Fruit fly (Drosophila melanogaster): ENCODE data around the gene CG15721.

CG15721 gene

DNA sequence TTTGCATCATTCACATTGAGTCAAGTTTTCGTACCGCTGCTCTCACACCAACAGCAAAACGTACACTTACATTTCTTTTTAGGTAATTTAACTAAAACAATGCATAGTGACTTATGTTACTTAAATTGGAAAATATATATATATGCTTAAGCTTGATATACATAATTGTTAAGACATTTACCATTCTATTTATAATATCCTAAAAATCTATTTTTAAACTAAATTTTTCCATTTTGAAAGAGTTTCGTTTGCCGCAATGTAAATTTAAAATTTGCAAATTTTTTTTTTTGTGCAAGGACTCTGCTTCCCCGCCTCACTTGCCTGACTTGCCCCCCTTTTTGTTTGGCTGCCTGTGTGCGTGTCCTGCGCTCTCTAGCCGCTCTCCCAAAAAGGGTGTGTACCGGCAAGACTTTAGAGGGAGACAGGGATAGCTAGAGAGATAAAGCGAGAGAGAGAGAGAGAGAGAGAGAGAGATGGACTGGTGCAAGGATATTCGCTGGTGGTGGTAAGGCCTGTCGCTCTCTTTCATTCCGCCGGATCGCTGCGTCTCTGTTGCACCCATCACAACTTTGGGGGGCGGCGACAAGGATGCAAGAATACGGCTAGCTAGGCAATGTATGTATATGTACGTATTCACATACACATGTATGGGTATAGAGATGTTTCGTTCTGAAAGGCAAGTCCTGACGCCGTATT lies 32.5 kb upstream of the CG15721 start (continued):
- TF ChIP-seq maf-S (GFP tag; optimal IDR thresholded peaks at IDR 0.05): no peak
- no peak for TF ChIP-seq tio (GFP tag; optimal IDR thresholded peaks at IDR 0.05)
- no peak for TF ChIP-seq CG11093 (GFP tag; IDR thresholded peaks at IDR 0.05)
- TF ChIP-seq Gsc (GFP tag; IDR thresholded peaks at IDR 0.05): no peak
- TF ChIP-seq hb (GFP tag; IDR thresholded peaks at IDR 0.05; ENCODE audit: partially characterized antibody): no peak
- no peak for TF ChIP-seq HLH4C (GFP tag; IDR thresholded peaks at IDR 0.05; ENCODE audit: partially characterized antibody)
- peak; percentile 28 for TF ChIP-seq CG10209 (GFP tag; optimal IDR thresholded peaks at IDR 0.05)
- no peak for TF ChIP-seq Vsx1 (GFP tag; optimal IDR thresholded peaks at IDR 0.05)
- no peak for TF ChIP-seq CG6175 (GFP tag; IDR thresholded peaks at IDR 0.05)
- TF ChIP-seq ap (GFP tag; IDR thresholded peaks at IDR 0.05): no peak
- TF ChIP-seq YL-1 (GFP tag; optimal IDR thresholded peaks at IDR 0.05): no peak
- no peak for TF ChIP-seq ind (GFP tag; optimal IDR thresholded peaks at IDR 0.05)
- no peak for TF ChIP-seq CG6254 (GFP tag; optimal IDR thresholded peaks at IDR 0.05)
- no peak for TF ChIP-seq tap (tag; optimal IDR thresholded peaks at IDR 0.05)
- no peak for TF ChIP-seq Doc3 (GFP tag; IDR thresholded peaks at IDR 0.05; ENCODE audit: partially characterized antibody)
- no peak for TF ChIP-seq bbx (GFP tag; IDR thresholded peaks at IDR 0.05; ENCODE audit: partially characterized antibody)
- no peak for TF ChIP-seq CG13624 (GFP tag; optimal IDR thresholded peaks at IDR 0.05)
- TF ChIP-seq salm (tag; optimal IDR thresholded peaks at IDR 0.05): no peak
- TF ChIP-seq jigr1 (GFP tag; IDR thresholded peaks at IDR 0.05): no peak
- TF ChIP-seq CG2202 (tag; optimal IDR thresholded peaks at IDR 0.05): no peak
- no peak for TF ChIP-seq Optix (GFP tag; IDR thresholded peaks at IDR 0.05)
- peak; percentile 60 for TF ChIP-seq CG10147 (GFP tag; optimal IDR thresholded peaks at IDR 0.05)
- no peak for TF ChIP-seq CG18011 (GFP tag; optimal IDR thresholded peaks at IDR 0.05)
- TF ChIP-seq crp (GFP tag; optimal IDR thresholded peaks at IDR 0.05): no peak
- TF ChIP-seq lab (GFP tag; optimal IDR thresholded peaks at IDR 0.05): peak; percentile 67
- no peak for TF ChIP-seq Rx (GFP tag; IDR thresholded peaks at IDR 0.05)
- peak; percentile 47 for TF ChIP-seq phol (tag; optimal IDR thresholded peaks at IDR 0.05)
- no peak for TF ChIP-seq pho (GFP tag; optimal IDR thresholded peaks at IDR 0.05)
- no peak for TF ChIP-seq chn (GFP tag; optimal IDR thresholded peaks at IDR 0.05)
- TF ChIP-seq HLH3B (GFP tag; IDR thresholded peaks at IDR 0.05): 0 out of 2 replicates have a peak, but pooled peaks have one; percentile 14
- TF ChIP-seq mld (GFP tag; IDR thresholded peaks at IDR 0.05; ENCODE audit: partially characterized antibody): no peak
- no peak for TF ChIP-seq inv (GFP tag; IDR thresholded peaks at IDR 0.05; ENCODE audit: partially characterized antibody)
- no peak for TF ChIP-seq CG6765 (GFP tag; optimal IDR thresholded peaks at IDR 0.05)
- TF ChIP-seq Hmx (GFP tag; optimal IDR thresholded peaks at IDR 0.05): no peak
- no peak for TF ChIP-seq Aef1 (GFP tag; IDR thresholded peaks at IDR 0.05)
- peak; percentile 66 for TF ChIP-seq CG13424 (tag; optimal IDR thresholded peaks at IDR 0.05)
- no peak for TF ChIP-seq CG12155 (GFP tag; optimal IDR thresholded peaks at IDR 0.05)
- no peak for TF ChIP-seq CG4730 (GFP tag; IDR thresholded peaks at IDR 0.05)
- TF ChIP-seq Max (GFP tag; optimal IDR thresholded peaks at IDR 0.05): no peak
- TF ChIP-seq chinmo (GFP tag; IDR thresholded peaks at IDR 0.05; ENCODE audit: partially characterized antibody): 0 out of 4 replicates have a peak, but pooled peaks have one; percentile 56
- TF ChIP-seq Rfx (GFP tag; IDR thresholded peaks at IDR 0.05): peak; percentile 16; the same call in 1 of the 2 replicates
- peak; percentile 23 for TF ChIP-seq CG13296 (GFP tag; optimal IDR thresholded peaks at IDR 0.05)
- no peak for TF ChIP-seq CG34224 (GFP tag; IDR thresholded peaks at IDR 0.05; ENCODE audit: partially characterized antibody)
- TF ChIP-seq CG16813 (GFP tag; IDR thresholded peaks at IDR 0.05; ENCODE audit: partially characterized antibody): no peak
- 0 out of 2 replicates have a peak, but pooled peaks have one; percentile 15 for TF ChIP-seq Awh (GFP tag; IDR thresholded peaks at IDR 0.05)
- no peak for TF ChIP-seq otp (GFP tag; IDR thresholded peaks at IDR 0.05)
- TF ChIP-seq CG15479 (GFP tag; optimal IDR thresholded peaks at IDR 0.05): peak; percentile 31
- TF ChIP-seq ken (GFP tag; IDR thresholded peaks at IDR 0.05): no peak
- no peak for TF ChIP-seq H15 (GFP tag; IDR thresholded peaks at IDR 0.05)
